Fruit fly (Drosophila melanogaster): ENCODE measurements around the gene CG34301.

Gene CG34301

dm6 chr3R:8747134-8747870 lies 25.9 kb upstream of the CG34301 start, which contains the start of the genes CG9801 and Nasp:
TSS of gene CG9801 (minus strand) at chr3R:8747675.
TSS of gene Nasp (plus strand) at chr3R:8747798.
- TF ChIP-seq dl (GFP tag; optimal IDR thresholded peaks at IDR 0.05; ENCODE audit: insufficient read depth in 1 of 2, partially characterized antibody in 2 of 2) (no peak), fru (GFP tag; optimal IDR thresholded peaks at IDR 0.05) (no peak), Mio (GFP tag; optimal IDR thresholded peaks at IDR 0.05) (no peak), sage (GFP tag; optimal IDR thresholded peaks at IDR 0.05) (no peak), CrebA (GFP tag; optimal IDR thresholded peaks at IDR 0.05; ENCODE audit: borderline replicate concordance) (no peak), foxo (GFP tag; optimal IDR thresholded peaks at IDR 0.05) (peak in 1 of 2 experiments; percentile 10), lola (GFP tag; optimal IDR thresholded peaks at IDR 0.05) (no peak), ey (GFP tag; optimal IDR thresholded peaks at IDR 0.05) (no peak), CG32264 (GFP tag; optimal IDR thresholded peaks at IDR 0.05) (no peak), rgr (GFP tag; optimal IDR thresholded peaks at IDR 0.05) (no peak), tai (GFP tag; optimal IDR thresholded peaks at IDR 0.05) (no peak), h (GFP tag; optimal IDR thresholded peaks at IDR 0.05) (peak; percentile 13), woc (GFP tag; optimal IDR thresholded peaks at IDR 0.05) (no peak), Abd-B (GFP tag; optimal IDR thresholded peaks at IDR 0.05) (no peak), Jra (GFP tag; optimal IDR thresholded peaks at IDR 0.05) (no peak), Hr78 (GFP tag; optimal IDR thresholded peaks at IDR 0.05) (no peak), usp (GFP tag; optimal IDR thresholded peaks at IDR 0.05) (no peak), Myc (optimal IDR thresholded peaks at IDR 0.05) (no peak), dsf (GFP tag; optimal IDR thresholded peaks at IDR 0.05; ENCODE audit: borderline replicate concordance) (no peak), Dif (GFP tag; optimal IDR thresholded peaks at IDR 0.05; ENCODE audit: partially characterized antibody) (peak; percentile 26), N (GFP tag; optimal IDR thresholded peaks at IDR 0.05) (no peak), dmrt93B (GFP tag; optimal IDR thresholded peaks at IDR 0.05) (no peak), pan (optimal IDR thresholded peaks at IDR 0.05) (no peak), Hnf4 (GFP tag; optimal IDR thresholded peaks at IDR 0.05) (peak; percentile 3), CG9705 (GFP tag; optimal IDR thresholded peaks at IDR 0.05) (no peak), jim (GFP tag; optimal IDR thresholded peaks at IDR 0.05) (no peak), Rel (GFP tag; optimal IDR thresholded peaks at IDR 0.05) (no peak), Rel (tag; optimal IDR thresholded peaks at IDR 0.05) (peak; percentile 46), psq (GFP tag; optimal IDR thresholded peaks at IDR 0.05) (no peak), Sp1 (GFP tag; optimal IDR thresholded peaks at IDR 0.05) (peak; percentile 18), sv (GFP tag; optimal IDR thresholded peaks at IDR 0.05) (no peak), OdsH (GFP tag; optimal IDR thresholded peaks at IDR 0.05) (peak; percentile 4), Vsx2 (GFP tag; optimal IDR thresholded peaks at IDR 0.05; ENCODE audit: partially characterized antibody) (peak; percentile 26), HLH106 (tag; optimal IDR thresholded peaks at IDR 0.05) (peak; percentile 48), Hr83 (GFP tag; optimal IDR thresholded peaks at IDR 0.05; ENCODE audit: poor library complexity, severe bottlenecking) (peak; percentile 69), Dfd (GFP tag; optimal IDR thresholded peaks at IDR 0.05) (no peak), br (GFP tag; optimal IDR thresholded peaks at IDR 0.05) (peak; percentile 10), brk (GFP tag; optimal IDR thresholded peaks at IDR 0.05) (no peak), GATAd (GFP tag; optimal IDR thresholded peaks at IDR 0.05) (no peak)

- no peak for TF ChIP-seq Vsx2 (GFP tag; optimal IDR thresholded peaks at IDR 0.05; ENCODE audit: partially characterized antibody)
- TF ChIP-seq psq (GFP tag; optimal IDR thresholded peaks at IDR 0.05), result peak; percentile 57
- peak; percentile 77 for TF ChIP-seq OdsH (GFP tag; optimal IDR thresholded peaks at IDR 0.05)
- no peak for TF ChIP-seq Dif (GFP tag; optimal IDR thresholded peaks at IDR 0.05; ENCODE audit: partially characterized antibody)
- TF ChIP-seq ey (GFP tag; optimal IDR thresholded peaks at IDR 0.05), result peak; percentile 32
- no peak for TF ChIP-seq Abd-B (GFP tag; optimal IDR thresholded peaks at IDR 0.05)
- peak; percentile 55 for TF ChIP-seq br (GFP tag; optimal IDR thresholded peaks at IDR 0.05)
- peak; percentile 15 for TF ChIP-seq dsf (GFP tag; optimal IDR thresholded peaks at IDR 0.05; ENCODE audit: borderline replicate concordance)
- peak; percentile 10 for TF ChIP-seq CrebA (GFP tag; optimal IDR thresholded peaks at IDR 0.05; ENCODE audit: borderline replicate concordance)
- peak; percentile 6 for TF ChIP-seq CG32264 (GFP tag; optimal IDR thresholded peaks at IDR 0.05)
- TF ChIP-seq h (GFP tag; optimal IDR thresholded peaks at IDR 0.05), result peak; percentile 80
- peak; percentile 59 for TF ChIP-seq brk (GFP tag; optimal IDR thresholded peaks at IDR 0.05)
- peak; percentile 83 for TF ChIP-seq fru (GFP tag; optimal IDR thresholded peaks at IDR 0.05)
- peak; percentile 72 for TF ChIP-seq dmrt93B (GFP tag; optimal IDR thresholded peaks at IDR 0.05)
- no peak for TF ChIP-seq Dfd (GFP tag; optimal IDR thresholded peaks at IDR 0.05)
- TF ChIP-seq woc (GFP tag; optimal IDR thresholded peaks at IDR 0.05), result peak; percentile 17
- peak in 1 of 2 experiments; percentile 79 for TF ChIP-seq foxo (GFP tag; optimal IDR thresholded peaks at IDR 0.05)
- TF ChIP-seq GATAd (GFP tag; optimal IDR thresholded peaks at IDR 0.05), result no peak
- TF ChIP-seq dl (GFP tag; optimal IDR thresholded peaks at IDR 0.05; ENCODE audit: insufficient read depth in 1 of 2, partially characterized antibody in 2 of 2), result no peak
- TF ChIP-seq jim (GFP tag; optimal IDR thresholded peaks at IDR 0.05), result no peak
- TF ChIP-seq sage (GFP tag; optimal IDR thresholded peaks at IDR 0.05), result peak; percentile 60
- peak; percentile 12 for TF ChIP-seq Rel (GFP tag; optimal IDR thresholded peaks at IDR 0.05)
- TF ChIP-seq Rel (tag; optimal IDR thresholded peaks at IDR 0.05), result peak; percentile 75
- peak; percentile 88 for TF ChIP-seq Sp1 (GFP tag; optimal IDR thresholded peaks at IDR 0.05)
- TF ChIP-seq CG9705 (GFP tag; optimal IDR thresholded peaks at IDR 0.05), result peak; percentile 61
- peak; percentile 88 for TF ChIP-seq HLH106 (tag; optimal IDR thresholded peaks at IDR 0.05)
- TF ChIP-seq rgr (GFP tag; optimal IDR thresholded peaks at IDR 0.05), result peak; percentile 74
- TF ChIP-seq N (GFP tag; optimal IDR thresholded peaks at IDR 0.05), result peak; percentile 40
- no peak for TF ChIP-seq Hr78 (GFP tag; optimal IDR thresholded peaks at IDR 0.05)
These were observed 25.1 kb upstream of the CG34301 start for dm6 chr3R:8747871-8748775.

Measured in whole organism, wandering third instar larva.